Worm (Caenorhabditis elegans): ENCODE data around the gene W02A2.5.

- TF ChIP-seq snpc-4 (tag; optimal IDR thresholded peaks at IDR 0.05) (no peak), ceh-82 (tag; optimal IDR thresholded peaks at IDR 0.05) (no peak), zag-1 (tag; optimal IDR thresholded peaks at IDR 0.05) (no peak), unc-39 (tag; optimal IDR thresholded peaks at IDR 0.05) (no peak), lin-13 (GFP tag; optimal IDR thresholded peaks at IDR 0.05) (no peak), nhr-12 (tag; optimal IDR thresholded peaks at IDR 0.05) (no peak), ama-1 (optimal IDR thresholded peaks at IDR 0.05) (no peak), crh-2 (tag; optimal IDR thresholded peaks at IDR 0.05) (no peak), egl-27 (tag; optimal IDR thresholded peaks at IDR 0.05) (no peak), nhr-10 (tag; optimal IDR thresholded peaks at IDR 0.05) (no peak), nhr-237 (tag; optimal IDR thresholded peaks at IDR 0.05) (no peak), R02D3.7 (tag; optimal IDR thresholded peaks at IDR 0.05) (no peak), lsy-2 (tag; optimal IDR thresholded peaks at IDR 0.05) (no peak)
These were observed 43.0 kb upstream of the W02A2.5 start for ce11 chrIV:13299648-13300047.

Data from whole organism, L2 larva.